Worm (Caenorhabditis elegans) whole organism, mixed stage, embryonic: ENCODE measurements around the gene rfc-1.

Source experiments
- M03D4.4 ChIP-seq: sonication (generic microtip); optimal IDR thresholded peaks from 2 replicates; lab custom pipeline; 2017; ENCODE audit warnings: mild to moderate bottlenecking, missing genetic modification characterization, missing compliant biosample characterization
- blmp-1 ChIP-seq: fragments of 150-350 bp; optimal IDR thresholded peaks from 2 replicates; lab custom pipeline; 2014; ENCODE audit warnings: missing biosample characterization, missing genetic modification characterization
- ceh-39 ChIP-seq: fragments of 150-350 bp; optimal IDR thresholded peaks from 2 replicates; lab custom pipeline; 2014; ENCODE audit warnings: missing biosample characterization, missing genetic modification characterization
- ceh-43 ChIP-seq: fragments of 200-800 bp; sonication (Bioruptor generic); optimal IDR thresholded peaks from 2 replicates; lab custom pipeline; 2018; ENCODE audit warnings: mild to moderate bottlenecking, missing genetic modification characterization, moderate library complexity, missing compliant biosample characterization
- ceh-83 ChIP-seq: fragments of 200-800 bp; sonication (Bioruptor generic); optimal IDR thresholded peaks from 2 replicates; lab custom pipeline; 2018; ENCODE audit warnings: mild to moderate bottlenecking, missing genetic modification characterization, missing compliant biosample characterization
- ces-1 ChIP-seq: fragments of 150-350 bp; optimal IDR thresholded peaks from 2 replicates; lab custom pipeline; 2014; ENCODE audit warnings: missing biosample characterization, missing genetic modification reagents, missing genetic modification characterization
- cnd-1 ChIP-seq: fragments of 200-800 bp; sonication (Bioruptor generic); optimal IDR thresholded peaks from 2 replicates; lab custom pipeline; 2018; ENCODE audit warnings: mild to moderate bottlenecking, missing genetic modification characterization, missing compliant biosample characterization
- drap-1 ChIP-seq: fragments of 200-800 bp; sonication (Bioruptor generic); optimal IDR thresholded peaks from 3 replicates; lab custom pipeline; 2018; ENCODE audit warnings: mild to moderate bottlenecking, missing genetic modification characterization, missing compliant biosample characterization
- elt-1 ChIP-seq: sonication (generic microtip); optimal IDR thresholded peaks from 2 replicates; lab custom pipeline; 2017; ENCODE audit warnings: missing genetic modification characterization, mild to moderate bottlenecking, missing compliant biosample characterization, antibody characterized with exemption, moderate library complexity, borderline replicate concordance; ENCODE audit not compliant: insufficient read depth
- elt-3 ChIP-seq: fragments of 150-350 bp; optimal IDR thresholded peaks from 2 replicates; lab custom pipeline; 2014; ENCODE audit warnings: missing biosample characterization, missing genetic modification characterization
- flh-1 ChIP-seq: fragments of 200-800 bp; sonication (Bioruptor generic); optimal IDR thresholded peaks from 2 replicates; lab custom pipeline; 2018; ENCODE audit warnings: mild to moderate bottlenecking, missing genetic modification characterization, moderate library complexity, missing compliant biosample characterization
- ham-2 ChIP-seq: fragments of 200-800 bp; sonication (Bioruptor generic); optimal IDR thresholded peaks from 2 replicates; lab custom pipeline; 2018; ENCODE audit warnings: mild to moderate bottlenecking, missing genetic modification characterization, missing compliant biosample characterization
- hlh-1 ChIP-seq: fragments of 150-350 bp; optimal IDR thresholded peaks from 2 replicates; lab custom pipeline; 2014; ENCODE audit warnings: missing biosample characterization, missing genetic modification reagents, missing genetic modification characterization
- lin-13 ChIP-seq: fragments of 150-350 bp; optimal IDR thresholded peaks from 2 replicates; lab custom pipeline; 2014; ENCODE audit warnings: missing biosample characterization, missing genetic modification characterization
- lin-32 ChIP-seq: fragments of 200-800 bp; sonication (Bioruptor generic); optimal IDR thresholded peaks from 2 replicates; lab custom pipeline; 2018; ENCODE audit warnings: mild to moderate bottlenecking, missing genetic modification characterization, missing compliant biosample characterization
- lsy-2 ChIP-seq: fragments of 150-350 bp; optimal IDR thresholded peaks from 2 replicates; lab custom pipeline; 2014; ENCODE audit warnings: missing biosample characterization, missing genetic modification characterization
- mab-5 ChIP-seq: fragments of 150-350 bp; optimal IDR thresholded peaks from 2 replicates; lab custom pipeline; 2014; ENCODE audit warnings: missing biosample characterization, missing genetic modification characterization
- nhr-12 ChIP-seq: fragments of 150-350 bp; optimal IDR thresholded peaks from 2 replicates; lab custom pipeline; 2014; ENCODE audit warnings: missing biosample characterization, missing genetic modification characterization
- nhr-2 ChIP-seq: fragments of 150-350 bp; optimal IDR thresholded peaks from 2 replicates; lab custom pipeline; 2014; ENCODE audit warnings: missing biosample characterization, missing genetic modification characterization
- nhr-237 ChIP-seq: fragments of 150-350 bp; optimal IDR thresholded peaks from 2 replicates; lab custom pipeline; 2014; ENCODE audit warnings: missing biosample characterization, missing genetic modification characterization
- nhr-28 ChIP-seq: fragments of 150-350 bp; optimal IDR thresholded peaks from 2 replicates; lab custom pipeline; 2014; ENCODE audit warnings: missing biosample characterization, missing genetic modification characterization
- pha-4 ChIP-seq: fragments of 150-350 bp; optimal IDR thresholded peaks from 2 replicates; lab custom pipeline; 2018; ENCODE audit warnings: missing biosample characterization, missing genetic modification reagents, missing genetic modification characterization
- sem-2 ChIP-seq: fragments of 200-800 bp; sonication (Bioruptor generic); optimal IDR thresholded peaks from 2 replicates; lab custom pipeline; 2018; ENCODE audit warnings: mild to moderate bottlenecking, missing genetic modification characterization, missing compliant biosample characterization
- snpc-4 ChIP-seq: fragments of 150-350 bp; optimal IDR thresholded peaks from 2 replicates; lab custom pipeline; 2014; ENCODE audit warnings: missing biosample characterization, missing genetic modification characterization
- unc-120 ChIP-seq: sonication (generic microtip); optimal IDR thresholded peaks from 2 replicates; lab custom pipeline; 2017; ENCODE audit warnings: missing genetic modification characterization, missing compliant biosample characterization; ENCODE audit not compliant: poor library complexity, severe bottlenecking
- unc-39 ChIP-seq: fragments of 150-350 bp; optimal IDR thresholded peaks from 2 replicates; lab custom pipeline; 2014; ENCODE audit warnings: missing biosample characterization, missing genetic modification characterization
- unc-62 ChIP-seq: fragments of 150-350 bp; optimal IDR thresholded peaks from 2 replicates; lab custom pipeline; 2014; ENCODE audit warnings: missing biosample characterization, missing genetic modification reagents, missing genetic modification characterization
- zip-8 ChIP-seq: fragments of 150-350 bp; optimal IDR thresholded peaks from 2 replicates; lab custom pipeline; 2014; ENCODE audit warnings: missing biosample characterization, missing genetic modification characterization
- ztf-11 ChIP-seq: fragments of 150-350 bp; optimal IDR thresholded peaks from 2 replicates; lab custom pipeline; 2014; ENCODE audit warnings: missing biosample characterization, missing genetic modification characterization

The rfc-1 gene

DNA sequence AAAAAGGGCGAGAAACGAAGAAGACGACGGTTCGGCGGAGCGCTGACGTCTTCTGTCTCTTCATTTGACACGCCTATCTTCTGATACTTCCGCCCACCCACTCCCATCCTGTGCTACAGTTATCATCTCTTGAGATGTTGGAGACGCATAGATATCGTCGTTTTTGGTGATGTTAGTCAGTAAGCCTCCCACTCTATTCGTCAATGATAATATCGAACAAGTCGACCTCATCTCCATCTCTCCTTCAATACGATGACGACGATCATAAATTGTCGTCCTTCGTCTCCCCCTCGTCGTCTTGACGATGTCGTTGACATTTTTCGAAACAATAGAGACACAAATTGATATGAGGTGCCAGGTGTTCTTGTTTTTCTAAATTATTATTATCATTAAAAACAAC is 12.4 kb upstream of the rfc-1 start, which contains the start of gene slc-25A29:
Gene slc-25A29 (minus strand): TSS at position 45 of the 400 bp plus-strand sequence.
- TF ChIP-seq nhr-237 (tag; lab: Kevin White, UChicago) = no peak
- TF ChIP-seq mab-5 (tag; lab: Kevin White, UChicago) = no peak
- TF ChIP-seq, all 35 proteins: peak for 0

DNA sequence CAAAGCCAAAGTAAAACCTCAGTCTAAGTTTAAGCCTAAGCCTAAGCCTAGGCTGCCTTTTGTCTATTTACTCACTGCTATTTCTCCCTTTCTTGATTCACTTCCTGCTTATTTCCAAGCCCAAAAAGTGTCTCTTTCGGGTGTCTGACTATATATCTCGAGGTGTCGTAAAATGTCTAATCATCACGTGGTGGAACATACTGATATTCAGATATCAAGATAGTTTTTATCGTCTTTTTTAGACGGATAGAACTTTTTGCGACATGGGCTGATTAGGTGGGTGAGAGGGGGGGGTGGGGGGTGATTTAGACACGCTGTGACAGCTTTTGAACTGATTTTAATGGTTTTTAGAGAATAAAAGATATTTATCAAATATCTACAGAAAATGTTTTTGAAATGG is 11.2 kb upstream of the rfc-1 start:
- TF ChIP-seq unc-62 (GFP tag; lab: Kevin White, UChicago) (no peak), lin-13 (tag; lab: Kevin White, UChicago) (no peak), blmp-1 (tag; lab: Kevin White, UChicago) (no peak), sem-2 (no peak), unc-120 (tag; lab: Kevin White, UChicago) (no peak), cnd-1 (tag; lab: Kevin White, UChicago) (no peak), ztf-11 (tag; lab: Kevin White, UChicago) (no peak), elt-1 (tag; lab: Kevin White, UChicago) (no peak), nhr-12 (tag; lab: Kevin White, UChicago) (no peak), nhr-28 (tag; lab: Kevin White, UChicago) (no peak), elt-3 (tag; lab: Kevin White, UChicago) (no peak), unc-39 (tag; lab: Kevin White, UChicago) (no peak), M03D4.4 (tag; lab: Kevin White, UChicago) (no peak), ceh-39 (tag; lab: Kevin White, UChicago) (no peak), drap-1 (GFP tag; lab: Kevin White, UChicago) (no peak)

DNA sequence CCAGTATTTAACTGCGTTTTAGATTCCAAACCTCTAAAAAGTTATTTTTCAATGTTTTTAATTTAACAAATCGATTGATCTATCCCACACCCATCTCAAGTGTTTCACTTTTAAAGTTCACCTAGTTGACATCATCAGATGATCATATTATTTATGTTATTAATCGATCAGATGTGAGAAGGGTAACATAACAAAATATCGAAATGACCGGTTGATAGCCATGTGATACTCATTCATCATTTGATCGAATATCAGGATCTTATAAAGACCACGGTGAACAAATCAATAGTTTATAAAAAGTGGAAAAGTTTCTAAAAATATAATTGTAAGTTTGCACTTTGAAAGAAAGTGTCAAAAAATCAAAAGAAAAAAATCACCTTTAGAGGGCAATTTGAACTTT is 9.9 kb upstream of the rfc-1 start:
- TF ChIP-seq nhr-237 (tag; lab: Kevin White, UChicago) (no peak), mab-5 (tag; lab: Kevin White, UChicago) (no peak), cnd-1 (tag; lab: Kevin White, UChicago) (no peak), lin-32 (GFP tag; lab: Kevin White, UChicago) (no peak), zip-8 (tag; lab: Kevin White, UChicago) (no peak), nhr-28 (tag; lab: Kevin White, UChicago) (no peak), nhr-2 (tag; lab: Kevin White, UChicago) (no peak), unc-39 (tag; lab: Kevin White, UChicago) (no peak)

DNA sequence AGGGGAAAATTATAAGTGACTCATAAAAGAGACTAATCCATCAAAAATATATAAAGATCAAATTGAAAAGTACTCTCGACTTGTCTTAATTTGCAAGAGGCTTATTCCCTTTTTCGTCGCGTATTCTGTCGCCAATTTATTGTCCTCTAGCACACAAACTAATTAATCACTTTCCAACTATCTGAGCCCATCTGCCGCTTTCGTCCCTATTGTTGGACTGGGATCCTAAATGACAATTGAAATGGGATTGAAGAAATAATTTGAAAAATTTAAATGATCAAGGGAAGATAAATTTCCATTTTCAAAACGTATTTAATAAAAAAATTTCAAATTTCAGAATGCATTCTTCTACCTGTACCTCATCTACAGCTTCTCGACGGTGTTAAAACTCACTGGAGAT is 4.9 kb upstream of the rfc-1 start:
- TF ChIP-seq unc-62 (GFP tag; lab: Kevin White, UChicago) (peak; percentile 36), ham-2 (GFP tag; lab: Kevin White, UChicago) (no peak), cnd-1 (tag; lab: Kevin White, UChicago) (peak; percentile 45), lsy-2 (tag; lab: Kevin White, UChicago) (no peak), ces-1 (peak; percentile 84), unc-120 (tag; lab: Kevin White, UChicago) (no peak)

DNA sequence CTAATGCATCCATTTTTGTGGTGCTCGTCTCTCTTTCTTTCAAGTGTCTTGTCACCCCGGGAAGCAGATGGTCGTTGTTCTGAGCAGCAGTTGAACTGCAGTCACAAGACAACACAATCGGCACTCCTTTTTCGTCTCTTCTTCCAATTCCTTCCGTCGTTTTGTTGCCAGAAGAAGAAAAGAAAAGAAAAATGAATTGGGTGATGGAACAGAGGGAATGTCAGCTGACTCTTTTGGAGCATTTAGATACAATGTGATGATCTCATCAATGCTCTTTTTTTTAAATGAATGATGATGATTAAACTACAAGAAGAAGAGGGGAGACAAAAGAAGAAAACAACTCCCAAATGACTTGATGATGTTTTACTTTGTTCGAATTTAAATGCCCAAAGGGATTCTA is 4.2 kb upstream of the rfc-1 start:
- TF ChIP-seq hlh-1 (tag; lab: Kevin White, UChicago) = peak; percentile 17
- no peak for TF ChIP-seq unc-39 (tag; lab: Kevin White, UChicago)
- TF ChIP-seq ces-1 = peak; percentile 25
- no peak for TF ChIP-seq nhr-28 (tag; lab: Kevin White, UChicago)
- no peak for TF ChIP-seq ceh-83 (GFP tag; lab: Kevin White, UChicago)
- peak; percentile 43 for TF ChIP-seq cnd-1 (tag; lab: Kevin White, UChicago)
- TF ChIP-seq flh-1 (GFP tag; lab: Kevin White, UChicago) = no peak
- TF ChIP-seq elt-3 (tag; lab: Kevin White, UChicago) = no peak
- no peak for TF ChIP-seq zip-8 (tag; lab: Kevin White, UChicago)
- TF ChIP-seq, all 35 proteins: peak for 3

DNA sequence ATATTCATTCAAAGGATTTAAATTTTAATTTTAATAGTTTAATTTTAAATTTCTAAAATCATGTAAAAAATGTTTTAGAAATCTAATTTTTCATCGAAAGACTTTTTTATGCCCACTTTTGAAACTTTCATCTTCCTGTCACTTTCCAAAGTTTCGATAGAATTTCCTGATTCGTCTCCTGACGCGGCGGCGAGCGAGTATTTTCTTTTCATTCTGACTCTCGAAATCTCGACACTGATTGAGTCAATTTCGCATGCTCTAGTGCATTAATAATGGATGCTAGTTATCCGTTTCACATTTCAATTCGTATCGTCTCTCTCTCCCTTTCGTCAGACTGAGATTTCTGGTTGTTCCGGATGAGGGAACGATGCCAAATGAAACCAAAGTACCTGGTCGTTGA is 3.0 kb upstream of the rfc-1 start:
- peak; percentile 53 for TF ChIP-seq ces-1
- TF ChIP-seq ceh-43 = no peak

DNA sequence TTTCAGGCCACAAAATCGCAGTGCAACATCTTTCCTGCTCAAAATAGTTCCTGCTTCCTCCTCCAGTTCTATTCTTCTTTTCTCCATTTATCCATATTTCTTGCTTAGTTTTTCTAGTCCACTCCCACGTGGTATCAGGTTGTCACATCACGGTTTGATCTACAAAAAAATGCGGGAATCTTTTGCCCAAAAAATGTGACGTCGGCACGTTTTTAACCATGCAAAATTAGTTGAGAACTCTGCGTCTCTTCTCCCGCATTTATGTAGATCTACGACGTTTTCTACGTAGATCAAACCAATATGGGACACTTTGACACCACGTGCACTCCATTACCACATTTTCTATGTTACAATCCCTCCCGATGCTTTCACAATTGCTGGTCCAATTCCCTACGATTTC is 3.8 kb downstream of the rfc-1 start:
- no peak for TF ChIP-seq nhr-237 (tag; lab: Kevin White, UChicago)
- TF ChIP-seq blmp-1 (tag; lab: Kevin White, UChicago) = no peak
- TF ChIP-seq sem-2 = no peak
- TF ChIP-seq lin-32 (GFP tag; lab: Kevin White, UChicago) = no peak
- TF ChIP-seq snpc-4 (tag; lab: Kevin White, UChicago) = no peak
- no peak for TF ChIP-seq ceh-39 (tag; lab: Kevin White, UChicago)
- no peak for TF ChIP-seq nhr-12 (tag; lab: Kevin White, UChicago)
- no peak for TF ChIP-seq lin-13 (tag; lab: Kevin White, UChicago)
- no peak for TF ChIP-seq elt-3 (tag; lab: Kevin White, UChicago)
- TF ChIP-seq ham-2 (GFP tag; lab: Kevin White, UChicago) = no peak
- no peak for TF ChIP-seq elt-1 (tag; lab: Kevin White, UChicago)
- TF ChIP-seq ceh-83 (GFP tag; lab: Kevin White, UChicago) = no peak
- TF ChIP-seq unc-120 (tag; lab: Kevin White, UChicago) = no peak
- no peak for TF ChIP-seq lsy-2 (tag; lab: Kevin White, UChicago)
- TF ChIP-seq pha-4 = no peak
- TF ChIP-seq, all 35 proteins: peak for 0
